Worm (Caenorhabditis elegans) whole organism, young adult: Measurements from ENCODE around the gene msp-56.

Experiments
- B0019.2 ChIP-seq: fragments of 200-800 bp; sonication (Bioruptor generic); conservative IDR thresholded peaks from 2 replicates; pipeline ENCODE4 v1.3.6; 2022; ENCODE audit warnings: missing genetic modification reagents, missing genetic modification characterization, missing compliant biosample characterization
- F22D6.2 ChIP-seq: sonication (generic microtip); optimal IDR thresholded peaks from 2 replicates; lab custom pipeline; 2016; ENCODE audit warnings: mild to moderate bottlenecking, missing genetic modification characterization, missing compliant biosample characterization
- F23B12.7 ChIP-seq: sonication (generic microtip); optimal IDR thresholded peaks from 2 replicates; lab custom pipeline; 2017; ENCODE audit warnings: missing genetic modification characterization, mild to moderate bottlenecking, missing compliant biosample characterization, antibody characterized with exemption, moderate library complexity; ENCODE audit not compliant: insufficient read depth
- F52B5.7 ChIP-seq: sonication (generic microtip); optimal IDR thresholded peaks from 2 replicates; lab custom pipeline; 2016; ENCODE audit warnings: mild to moderate bottlenecking, missing genetic modification characterization, missing compliant biosample characterization
- F55B11.4 ChIP-seq: sonication (generic microtip); optimal IDR thresholded peaks from 2 replicates; lab custom pipeline; 2016; ENCODE audit warnings: missing compliant biosample characterization, missing genetic modification characterization, borderline replicate concordance; ENCODE audit not compliant: insufficient read depth
- Y67H2A.10 ChIP-seq: fragments of 200-800 bp; sonication (Bioruptor generic); conservative IDR thresholded peaks from 2 replicates; pipeline ENCODE4 v1.3.6; 2022; ENCODE audit warnings: missing genetic modification reagents, missing genetic modification characterization, missing compliant biosample characterization
- akir-1 ChIP-seq: fragments of 200-800 bp; sonication (Bioruptor generic); optimal IDR thresholded peaks from 2 replicates; lab custom pipeline; 2018; ENCODE audit warnings: mild to moderate bottlenecking, missing genetic modification characterization, moderate library complexity, missing compliant biosample characterization
- aptf-2 ChIP-seq: fragments of 200-800 bp; sonication (Bioruptor generic); conservative IDR thresholded peaks from 2 replicates; pipeline ENCODE4 v1.3.6; 2022; ENCODE audit warnings: missing genetic modification reagents, missing genetic modification characterization, missing compliant biosample characterization
- aptf-3 ChIP-seq: fragments of 200-800 bp; sonication (Bioruptor generic); IDR thresholded peaks from 2 replicates; pipeline ENCODE4 v1.3.6; 2022; ENCODE audit warnings: missing genetic modification characterization, missing compliant biosample characterization
- attf-3 ChIP-seq: fragments of 200-800 bp; sonication (Bioruptor generic); conservative IDR thresholded peaks from 2 replicates; pipeline ENCODE4 v1.3.6; 2022; ENCODE audit warnings: missing genetic modification reagents, missing genetic modification characterization, missing compliant biosample characterization
- bed-1 ChIP-seq: fragments of 200-800 bp; sonication (Bioruptor generic); IDR thresholded peaks from 2 replicates; pipeline ENCODE4 v1.3.6; 2022; ENCODE audit warnings: missing genetic modification reagents, missing genetic modification characterization, missing compliant biosample characterization
- bed-2 ChIP-seq: fragments of 200-800 bp; sonication (Bioruptor generic); IDR thresholded peaks from 2 replicates; pipeline ENCODE4 v1.3.6; 2022; ENCODE audit warnings: missing genetic modification reagents, missing genetic modification characterization, missing compliant biosample characterization
- chd-7 ChIP-seq: sonication (generic microtip); optimal IDR thresholded peaks from 2 replicates; lab custom pipeline; 2016; ENCODE audit warnings: mild to moderate bottlenecking, missing genetic modification characterization, moderate library complexity, missing compliant biosample characterization
- die-1 ChIP-seq: sonication (generic microtip); optimal IDR thresholded peaks from 2 replicates; lab custom pipeline; 2016; ENCODE audit warnings: missing genotype, mild to moderate bottlenecking, missing genetic modification characterization, missing compliant biosample characterization
- dpl-1 ChIP-seq: fragments of 150-350 bp; optimal IDR thresholded peaks from 2 replicates; lab custom pipeline; 2014; ENCODE audit warnings: missing biosample characterization, missing genetic modification reagents, missing genetic modification characterization
- fkh-3 ChIP-seq: sonication (generic microtip); optimal IDR thresholded peaks from 2 replicates; lab custom pipeline; 2016; ENCODE audit warnings: mild to moderate bottlenecking, missing genetic modification characterization, missing compliant biosample characterization
- him-1 ChIP-seq: sonication (generic microtip); optimal IDR thresholded peaks from 2 replicates; lab custom pipeline; 2016; ENCODE audit warnings: missing genotype, missing genetic modification reagents, missing genetic modification characterization, missing compliant biosample characterization
- hlh-26 ChIP-seq: fragments of 200-800 bp; sonication (Bioruptor generic); conservative IDR thresholded peaks from 2 replicates; pipeline ENCODE4 v1.3.6; 2022; ENCODE audit warnings: missing genetic modification reagents, missing genetic modification characterization, missing compliant biosample characterization
- lag-1 ChIP-seq: fragments of 200-800 bp; sonication (Bioruptor generic); IDR thresholded peaks from 2 replicates; pipeline ENCODE4 v1.3.6; 2022; ENCODE audit warnings: missing genetic modification reagents, missing genetic modification characterization, missing compliant biosample characterization
- lin-26 ChIP-seq: fragments of 200-800 bp; sonication (Bioruptor generic); IDR thresholded peaks from 2 replicates; pipeline ENCODE4 v1.3.6; 2022; ENCODE audit warnings: missing genetic modification reagents, missing genetic modification characterization, missing compliant biosample characterization
- lin-35 ChIP-seq, 3 experiments: fragments of 150-350 bp in 2 of 3; sonication (generic microtip) in 1 of 3; optimal IDR thresholded peaks; 2 replicates each; lab custom pipeline; 2014 to 2018; ENCODE audit warnings: missing biosample characterization in 3 of 3, missing genetic modification characterization in 3 of 3, missing genetic modification reagents in 3 of 3
- lin-54 ChIP-seq: fragments of 200-800 bp; sonication (Bioruptor generic); optimal IDR thresholded peaks from 2 replicates; lab custom pipeline; 2018; ENCODE audit warnings: mild to moderate bottlenecking, missing genetic modification characterization, missing compliant biosample characterization
- madf-3 ChIP-seq: fragments of 200-800 bp; sonication (Bioruptor generic); IDR thresholded peaks from 2 replicates; pipeline ENCODE4 v1.3.6; 2022; ENCODE audit warnings: missing genetic modification reagents, missing genetic modification characterization, missing compliant biosample characterization
- madf-8 ChIP-seq: fragments of 200-800 bp; sonication (Bioruptor generic); conservative IDR thresholded peaks from 2 replicates; pipeline ENCODE4 v1.3.6; 2022; ENCODE audit warnings: missing genetic modification reagents, missing genetic modification characterization, missing compliant biosample characterization
- mes-4 ChIP-seq: sonication (generic microtip); optimal IDR thresholded peaks from 2 replicates; lab custom pipeline; 2016; ENCODE audit warnings: missing genotype, missing genetic modification characterization, missing compliant biosample characterization
- nhr-27 ChIP-seq: fragments of 200-800 bp; sonication (Bioruptor generic); optimal IDR thresholded peaks from 2 replicates; lab custom pipeline; 2018; ENCODE audit warnings: mild to moderate bottlenecking, missing genetic modification characterization, moderate library complexity, missing compliant biosample characterization
- pbrm-1 ChIP-seq: fragments of 200-800 bp; sonication (Bioruptor generic); IDR thresholded peaks from 2 replicates; pipeline ENCODE4 v1.3.6; 2022; ENCODE audit warnings: missing genetic modification reagents, missing genetic modification characterization, missing compliant biosample characterization
- sdz-38 ChIP-seq: sonication (generic microtip); optimal IDR thresholded peaks from 2 replicates; lab custom pipeline; 2016; ENCODE audit warnings: missing genotype, missing genetic modification characterization, missing compliant biosample characterization
- snpc-3.4 ChIP-seq: sonication (generic microtip); optimal IDR thresholded peaks from 2 replicates; lab custom pipeline; 2017; ENCODE audit warnings: missing genetic modification characterization, mild to moderate bottlenecking, missing compliant biosample characterization, antibody characterized with exemption, moderate library complexity, missing genotype, missing genetic modification reagents
- somi-1 ChIP-seq: fragments of 200-800 bp; sonication (Bioruptor generic); optimal IDR thresholded peaks from 2 replicates; lab custom pipeline; 2018; ENCODE audit warnings: mild to moderate bottlenecking, missing genetic modification characterization, missing compliant biosample characterization
- sptf-2 ChIP-seq: fragments of 200-800 bp; sonication (Bioruptor generic); optimal IDR thresholded peaks from 2 replicates; lab custom pipeline; 2018; ENCODE audit warnings: mild to moderate bottlenecking, missing genetic modification characterization, missing compliant biosample characterization
- tbp1 ChIP-seq: fragments of 200-800 bp; sonication (Bioruptor generic); optimal IDR thresholded peaks from 2 replicates; lab custom pipeline; 2018; ENCODE audit warnings: mild to moderate bottlenecking, missing genetic modification characterization, missing compliant biosample characterization
- unc-62 ChIP-seq: fragments of 150-350 bp; optimal IDR thresholded peaks from 2 replicates; lab custom pipeline; 2014; ENCODE audit warnings: missing biosample characterization, missing genetic modification reagents, missing genetic modification characterization
- xnd-1 ChIP-seq: sonication (generic microtip); optimal IDR thresholded peaks from 2 replicates; lab custom pipeline; 2016; ENCODE audit warnings: missing genotype, missing genetic modification reagents, missing genetic modification characterization, missing compliant biosample characterization
- zim-3 ChIP-seq: sonication (generic microtip); optimal IDR thresholded peaks from 2 replicates; lab custom pipeline; 2017; ENCODE audit warnings: mild to moderate bottlenecking, missing genetic modification characterization, moderate library complexity, missing compliant biosample characterization

msp-56 gene

ce11 chrIV:9843760-9844159 is 2.4 kb downstream of the msp-56 start, which contains the start of gene nspd-2:
Gene nspd-2 (plus strand): TSS chrIV:9844060.
- TF ChIP-seq nhr-27 = no peak
- TF ChIP-seq unc-62 (GFP tag; lab: Kevin White, UChicago) = no peak
- TF ChIP-seq lin-35 (GFP tag; optimal IDR thresholded peaks at IDR 0.05; lab: Kevin White, UChicago) = no peak
- no peak for TF ChIP-seq attf-3 (GFP tag; lab: Robert Waterston, UW)
- TF ChIP-seq sdz-38 (tag; lab: Kevin White, UChicago) = no peak
- no peak for TF ChIP-seq xnd-1 (tag; lab: Kevin White, UChicago)
- no peak for TF ChIP-seq lag-1
- no peak for TF ChIP-seq madf-8 (GFP tag; lab: Robert Waterston, UW)
- TF ChIP-seq, all 124 proteins: peak for 0

ce11 chrIV:9846574-9846973 is 5.2 kb downstream of the msp-56 start, which contains the start of gene K07F5.6:
Gene K07F5.6 (minus strand): TSS chrIV:9846674.
- TF ChIP-seq akir-1 = no peak

ce11 chrIV:9848075-9848474 is 6.7 kb downstream of the msp-56 start, which contains the start of gene K07F5.7:
Gene K07F5.7 (minus strand): TSS chrIV:9848175.
- TF ChIP-seq aptf-3 (GFP tag; lab: Robert Waterston, UW) (no peak), akir-1 (no peak), him-1 (tag; lab: Kevin White, UChicago) (no peak), somi-1 (GFP tag; lab: Kevin White, UChicago) (no peak), unc-62 (GFP tag; lab: Kevin White, UChicago) (no peak), xnd-1 (tag; lab: Kevin White, UChicago) (no peak), dpl-1 (GFP tag; lab: Kevin White, UChicago) (no peak), F52B5.7 (no peak), zim-3 (no peak)

ce11 chrIV:9849624-9850023 is 8.3 kb downstream of the msp-56 start, which contains the start of gene K07F5.8:
Gene K07F5.8 (minus strand): TSS chrIV:9849724.
- no peak for TF ChIP-seq xnd-1 (tag; lab: Kevin White, UChicago)
- no peak for TF ChIP-seq B0019.2 (GFP tag; lab: Robert Waterston, UW)
- no peak for TF ChIP-seq pbrm-1 (GFP tag; lab: Robert Waterston, UW)
- TF ChIP-seq lag-1 = no peak
- TF ChIP-seq snpc-3.4 (tag; lab: Kevin White, UChicago) = no peak
- TF ChIP-seq tbp1 (GFP tag; lab: Kevin White, UChicago) = no peak
- TF ChIP-seq madf-8 (GFP tag; lab: Robert Waterston, UW) = no peak
- no peak for TF ChIP-seq mes-4 (tag; lab: Kevin White, UChicago)
- TF ChIP-seq F22D6.2 (tag; lab: Kevin White, UChicago) = no peak
- TF ChIP-seq sptf-2 = no peak
- TF ChIP-seq chd-7 (tag; lab: Kevin White, UChicago) = no peak
- TF ChIP-seq madf-3 = no peak
- no peak for TF ChIP-seq hlh-26
- no peak for TF ChIP-seq aptf-2 (GFP tag; lab: Robert Waterston, UW)
- TF ChIP-seq F23B12.7 (tag; lab: Kevin White, UChicago) = no peak
- no peak for TF ChIP-seq lin-26 (GFP tag; lab: Robert Waterston, UW)
- TF ChIP-seq lin-54 (GFP tag; lab: Kevin White, UChicago) = no peak
- no peak for TF ChIP-seq Y67H2A.10 (GFP tag; lab: Robert Waterston, UW)
- no peak for TF ChIP-seq die-1 (tag; lab: Kevin White, UChicago)
- TF ChIP-seq bed-1 (GFP tag; lab: Robert Waterston, UW) = no peak

ce11 chrIV:9850931-9851330 is 9.6 kb downstream of the msp-56 start, which contains the start of gene ssp-10:
Gene ssp-10 (minus strand): TSS chrIV:9851031.
- TF ChIP-seq bed-2 (GFP tag; lab: Robert Waterston, UW) = no peak
- no peak for TF ChIP-seq fkh-3 (tag; lab: Kevin White, UChicago)
- TF ChIP-seq F55B11.4 = no peak
- TF ChIP-seq, all 124 proteins: peak for 0
